Fruit fly (Drosophila melanogaster): Measurements from ENCODE around the gene CG43392.
A peak's percentile ranks its signal among the peaks of the same experiment; 100 is the strongest.

Gene CG43392

dm6 chr3L:22029670-22030069, at the start of gene CG43392:
Gene CG43392 (minus strand): TSS chr3L:22029770.
- no peak for TF ChIP-seq CTCF (optimal IDR thresholded peaks at IDR 0.05)
- no peak for TF ChIP-seq CG8478 (optimal IDR thresholded peaks at IDR 0.05)

dm6 chr3L:22078063-22078462, 48.5 kb upstream of the CG43392 start:
- TF ChIP-seq CTCF (optimal IDR thresholded peaks at IDR 0.05) = no peak
- TF ChIP-seq CG8478 (optimal IDR thresholded peaks at IDR 0.05) = no peak

- TF ChIP-seq CG8478 (optimal IDR thresholded peaks at IDR 0.05) (no peak), CTCF (optimal IDR thresholded peaks at IDR 0.05) (peak in 1 of 2 experiments; percentile 29)
Observed at dm6 chr3L:22075706-22076398, 46.3 kb upstream of the CG43392 start, which contains the start of the genes CG7130 and RpLP0. Gene CG7130 (minus strand): TSS chr3L:22075756. Gene RpLP0 (plus strand): TSS chr3L:22075867.

dm6 chr3L:22074347-22074971, 44.9 kb upstream of the CG43392 start, which contains the start of gene CG7133:
Gene CG7133 (minus strand): TSS chr3L:22074523.
- TF ChIP-seq CTCF (optimal IDR thresholded peaks at IDR 0.05) (no peak), CG8478 (optimal IDR thresholded peaks at IDR 0.05) (no peak)

dm6 chr3L:22072824-22073223, 43.3 kb upstream of the CG43392 start:
- TF ChIP-seq CTCF (optimal IDR thresholded peaks at IDR 0.05) (no peak), CG8478 (optimal IDR thresholded peaks at IDR 0.05) (no peak)

dm6 chr3L:22071687-22072394, 42.3 kb upstream of the CG43392 start, which contains the start of gene CG7139:
Gene CG7139 (minus strand): TSS chr3L:22071848.
- no peak for TF ChIP-seq CTCF (optimal IDR thresholded peaks at IDR 0.05)
- no peak for TF ChIP-seq CG8478 (optimal IDR thresholded peaks at IDR 0.05)

- TF ChIP-seq CG8478 (optimal IDR thresholded peaks at IDR 0.05) = no peak
- no peak for TF ChIP-seq CTCF (optimal IDR thresholded peaks at IDR 0.05)
Observed at dm6 chr3L:22070506-22070905, 40.9 kb upstream of the CG43392 start.

dm6 chr3L:22065694-22066093, 36.1 kb upstream of the CG43392 start, which contains the start of gene CG14561:
Gene CG14561 (plus strand): TSS chr3L:22065907.
- TF ChIP-seq CG8478 (optimal IDR thresholded peaks at IDR 0.05) (no peak), CTCF (optimal IDR thresholded peaks at IDR 0.05) (peak; percentile 16 to 41)

dm6 chr3L:22063833-22064232, 34.3 kb upstream of the CG43392 start:
- TF ChIP-seq CG8478 (optimal IDR thresholded peaks at IDR 0.05) = no peak
- TF ChIP-seq CTCF (optimal IDR thresholded peaks at IDR 0.05) = no peak

dm6 chr3L:22053343-22053742, 23.8 kb upstream of the CG43392 start:
- TF ChIP-seq CTCF (optimal IDR thresholded peaks at IDR 0.05) = no peak

- TF ChIP-seq CG8478 (optimal IDR thresholded peaks at IDR 0.05) = no peak
- no peak for TF ChIP-seq CTCF (optimal IDR thresholded peaks at IDR 0.05)
Observed at dm6 chr3L:22051152-22051551, 21.6 kb upstream of the CG43392 start.

- no peak for TF ChIP-seq CTCF (optimal IDR thresholded peaks at IDR 0.05)
- TF ChIP-seq CG8478 (optimal IDR thresholded peaks at IDR 0.05) = no peak
Observed at dm6 chr3L:22034717-22035116, 5.1 kb upstream of the CG43392 start, which contains the start of gene Oct-TyrR. Gene Oct-TyrR (plus strand): TSS chr3L:22035003.

dm6 chr3L:22028225-22028624, 1.3 kb downstream of the CG43392 start, which contains the start of gene CG7140:
Gene CG7140 (minus strand): TSS chr3L:22028325.
- no peak for TF ChIP-seq CG8478 (optimal IDR thresholded peaks at IDR 0.05)

- TF ChIP-seq CTCF (optimal IDR thresholded peaks at IDR 0.05) (no peak), CG8478 (optimal IDR thresholded peaks at IDR 0.05) (no peak)
Observed at dm6 chr3L:22006107-22006506, 23.5 kb downstream of the CG43392 start.

- TF ChIP-seq CG8478 (optimal IDR thresholded peaks at IDR 0.05) (no peak), CTCF (optimal IDR thresholded peaks at IDR 0.05) (no peak)
Observed at dm6 chr3L:21994000-21994399, 35.6 kb downstream of the CG43392 start.
